Worm (Caenorhabditis elegans) whole organism, mixed stage, embryonic: ENCODE data around the gene srx-36.

Experiments used
- M03D4.4 ChIP-seq: sonication (generic microtip); optimal IDR thresholded peaks from 2 replicates; lab custom pipeline; 2017; ENCODE audit warnings: mild to moderate bottlenecking, missing genetic modification characterization, missing compliant biosample characterization
- bed-3 ChIP-seq: fragments of 200-800 bp; sonication (Bioruptor generic); optimal IDR thresholded peaks from 3 replicates; lab custom pipeline; 2018; ENCODE audit warnings: mild to moderate bottlenecking, missing genetic modification characterization, moderate library complexity, missing compliant biosample characterization
- blmp-1 ChIP-seq: fragments of 150-350 bp; optimal IDR thresholded peaks from 2 replicates; lab custom pipeline; 2014; ENCODE audit warnings: missing biosample characterization, missing genetic modification characterization
- ceh-39 ChIP-seq: fragments of 150-350 bp; optimal IDR thresholded peaks from 2 replicates; lab custom pipeline; 2014; ENCODE audit warnings: missing biosample characterization, missing genetic modification characterization
- ceh-43 ChIP-seq: fragments of 200-800 bp; sonication (Bioruptor generic); optimal IDR thresholded peaks from 2 replicates; lab custom pipeline; 2018; ENCODE audit warnings: mild to moderate bottlenecking, missing genetic modification characterization, moderate library complexity, missing compliant biosample characterization
- ceh-83 ChIP-seq: fragments of 200-800 bp; sonication (Bioruptor generic); optimal IDR thresholded peaks from 2 replicates; lab custom pipeline; 2018; ENCODE audit warnings: mild to moderate bottlenecking, missing genetic modification characterization, missing compliant biosample characterization
- ces-1 ChIP-seq: fragments of 150-350 bp; optimal IDR thresholded peaks from 2 replicates; lab custom pipeline; 2014; ENCODE audit warnings: missing biosample characterization, missing genetic modification reagents, missing genetic modification characterization
- cnd-1 ChIP-seq: fragments of 200-800 bp; sonication (Bioruptor generic); optimal IDR thresholded peaks from 2 replicates; lab custom pipeline; 2018; ENCODE audit warnings: mild to moderate bottlenecking, missing genetic modification characterization, missing compliant biosample characterization
- drap-1 ChIP-seq: fragments of 200-800 bp; sonication (Bioruptor generic); optimal IDR thresholded peaks from 3 replicates; lab custom pipeline; 2018; ENCODE audit warnings: mild to moderate bottlenecking, missing genetic modification characterization, missing compliant biosample characterization
- elt-1 ChIP-seq: sonication (generic microtip); optimal IDR thresholded peaks from 2 replicates; lab custom pipeline; 2017; ENCODE audit warnings: missing genetic modification characterization, mild to moderate bottlenecking, missing compliant biosample characterization, antibody characterized with exemption, moderate library complexity, borderline replicate concordance; ENCODE audit not compliant: insufficient read depth
- elt-3 ChIP-seq: fragments of 150-350 bp; optimal IDR thresholded peaks from 2 replicates; lab custom pipeline; 2014; ENCODE audit warnings: missing biosample characterization, missing genetic modification characterization
- flh-1 ChIP-seq: fragments of 200-800 bp; sonication (Bioruptor generic); optimal IDR thresholded peaks from 2 replicates; lab custom pipeline; 2018; ENCODE audit warnings: mild to moderate bottlenecking, missing genetic modification characterization, moderate library complexity, missing compliant biosample characterization
- ham-2 ChIP-seq: fragments of 200-800 bp; sonication (Bioruptor generic); optimal IDR thresholded peaks from 2 replicates; lab custom pipeline; 2018; ENCODE audit warnings: mild to moderate bottlenecking, missing genetic modification characterization, missing compliant biosample characterization
- hlh-1 ChIP-seq: fragments of 150-350 bp; optimal IDR thresholded peaks from 2 replicates; lab custom pipeline; 2014; ENCODE audit warnings: missing biosample characterization, missing genetic modification reagents, missing genetic modification characterization
- lin-13 ChIP-seq: fragments of 150-350 bp; optimal IDR thresholded peaks from 2 replicates; lab custom pipeline; 2014; ENCODE audit warnings: missing biosample characterization, missing genetic modification characterization
- lsy-2 ChIP-seq: fragments of 150-350 bp; optimal IDR thresholded peaks from 2 replicates; lab custom pipeline; 2014; ENCODE audit warnings: missing biosample characterization, missing genetic modification characterization
- mab-5 ChIP-seq: fragments of 150-350 bp; optimal IDR thresholded peaks from 2 replicates; lab custom pipeline; 2014; ENCODE audit warnings: missing biosample characterization, missing genetic modification characterization
- mep-1 ChIP-seq: fragments of 150-350 bp; optimal IDR thresholded peaks from 2 replicates; lab custom pipeline; 2017; ENCODE audit warnings: missing biosample characterization, missing genetic modification reagents, missing genetic modification characterization, inconsistent platforms
- mls-2 ChIP-seq: sonication (generic microtip); optimal IDR thresholded peaks from 2 replicates; lab custom pipeline; 2016; ENCODE audit warnings: mild to moderate bottlenecking, missing genetic modification characterization, moderate library complexity, missing compliant biosample characterization
- nhr-12 ChIP-seq: fragments of 150-350 bp; optimal IDR thresholded peaks from 2 replicates; lab custom pipeline; 2014; ENCODE audit warnings: missing biosample characterization, missing genetic modification characterization
- nhr-2 ChIP-seq: fragments of 150-350 bp; optimal IDR thresholded peaks from 2 replicates; lab custom pipeline; 2014; ENCODE audit warnings: missing biosample characterization, missing genetic modification characterization
- nhr-237 ChIP-seq: fragments of 150-350 bp; optimal IDR thresholded peaks from 2 replicates; lab custom pipeline; 2014; ENCODE audit warnings: missing biosample characterization, missing genetic modification characterization
- nhr-28 ChIP-seq: fragments of 150-350 bp; optimal IDR thresholded peaks from 2 replicates; lab custom pipeline; 2014; ENCODE audit warnings: missing biosample characterization, missing genetic modification characterization
- nhr-76 ChIP-seq: sonication (generic microtip); optimal IDR thresholded peaks from 2 replicates; lab custom pipeline; 2017; ENCODE audit warnings: missing biosample characterization, missing genetic modification characterization
- pha-4 ChIP-seq: fragments of 150-350 bp; optimal IDR thresholded peaks from 2 replicates; lab custom pipeline; 2018; ENCODE audit warnings: missing biosample characterization, missing genetic modification reagents, missing genetic modification characterization
- sem-2 ChIP-seq: fragments of 200-800 bp; sonication (Bioruptor generic); optimal IDR thresholded peaks from 2 replicates; lab custom pipeline; 2018; ENCODE audit warnings: mild to moderate bottlenecking, missing genetic modification characterization, missing compliant biosample characterization
- snpc-4 ChIP-seq: fragments of 150-350 bp; optimal IDR thresholded peaks from 2 replicates; lab custom pipeline; 2014; ENCODE audit warnings: missing biosample characterization, missing genetic modification characterization
- sptf-1 ChIP-seq: sonication (generic microtip); optimal IDR thresholded peaks from 2 replicates; lab custom pipeline; 2017; ENCODE audit warnings: mild to moderate bottlenecking, missing genetic modification characterization, moderate library complexity, missing compliant biosample characterization
- tbx-8 ChIP-seq: fragments of 200-800 bp; sonication (Bioruptor generic); optimal IDR thresholded peaks from 2 replicates; lab custom pipeline; 2018; ENCODE audit warnings: mild to moderate bottlenecking, missing genetic modification characterization, moderate library complexity, missing compliant biosample characterization
- unc-120 ChIP-seq: sonication (generic microtip); optimal IDR thresholded peaks from 2 replicates; lab custom pipeline; 2017; ENCODE audit warnings: missing genetic modification characterization, missing compliant biosample characterization; ENCODE audit not compliant: poor library complexity, severe bottlenecking
- unc-39 ChIP-seq: fragments of 150-350 bp; optimal IDR thresholded peaks from 2 replicates; lab custom pipeline; 2014; ENCODE audit warnings: missing biosample characterization, missing genetic modification characterization
- unc-62 ChIP-seq: fragments of 150-350 bp; optimal IDR thresholded peaks from 2 replicates; lab custom pipeline; 2014; ENCODE audit warnings: missing biosample characterization, missing genetic modification reagents, missing genetic modification characterization
- zip-8 ChIP-seq: fragments of 150-350 bp; optimal IDR thresholded peaks from 2 replicates; lab custom pipeline; 2014; ENCODE audit warnings: missing biosample characterization, missing genetic modification characterization
- ztf-11 ChIP-seq: fragments of 150-350 bp; optimal IDR thresholded peaks from 2 replicates; lab custom pipeline; 2014; ENCODE audit warnings: missing biosample characterization, missing genetic modification characterization

The srx-36 gene

DNA sequence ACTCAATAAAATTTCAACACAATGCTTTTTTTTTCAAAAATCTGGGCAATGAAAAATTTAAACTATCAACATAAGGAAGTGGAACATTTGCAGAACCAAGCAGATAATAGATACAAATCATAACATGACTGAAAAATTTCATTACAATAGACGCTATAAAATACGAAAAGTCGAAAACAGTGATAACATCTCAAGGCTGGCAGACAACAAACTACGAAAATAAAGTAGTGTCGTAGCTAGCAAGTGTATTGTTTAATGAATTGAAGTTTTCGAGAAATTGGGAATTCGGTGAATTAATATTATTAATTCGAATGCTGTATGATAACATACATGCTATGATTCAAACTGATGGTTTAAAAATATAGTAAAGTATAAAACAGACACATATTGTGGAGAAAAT lies 34.1 kb downstream of the srx-36 start:
- TF ChIP-seq mep-1 (tag; lab: Kevin White, UChicago) (no peak), lin-13 (tag; lab: Kevin White, UChicago) (no peak), M03D4.4 (tag; lab: Kevin White, UChicago) (no peak), ceh-83 (GFP tag; lab: Kevin White, UChicago) (no peak), pha-4 (no peak), blmp-1 (tag; lab: Kevin White, UChicago) (no peak), unc-39 (tag; lab: Kevin White, UChicago) (no peak), ham-2 (no peak), cnd-1 (tag; lab: Kevin White, UChicago) (no peak), nhr-76 (tag; lab: Kevin White, UChicago) (no peak), nhr-237 (tag; lab: Kevin White, UChicago) (no peak), ces-1 (GFP tag; lab: Kevin White, UChicago) (no peak), flh-1 (GFP tag; lab: Kevin White, UChicago) (no peak), sptf-1 (tag; lab: Kevin White, UChicago) (no peak), tbx-8 (GFP tag; lab: Kevin White, UChicago) (no peak), mab-5 (no peak), zip-8 (no peak), unc-120 (tag; lab: Kevin White, UChicago) (no peak), bed-3 (GFP tag; lab: Kevin White, UChicago) (no peak)

- TF ChIP-seq nhr-237 (tag; lab: Kevin White, UChicago) (no peak), mep-1 (tag; lab: Kevin White, UChicago) (no peak), ztf-11 (tag; lab: Kevin White, UChicago) (no peak), unc-62 (no peak), hlh-1 (no peak), ceh-39 (no peak), M03D4.4 (tag; lab: Kevin White, UChicago) (no peak), nhr-28 (tag; lab: Kevin White, UChicago) (no peak), lin-13 (tag; lab: Kevin White, UChicago) (no peak), drap-1 (GFP tag; lab: Kevin White, UChicago) (no peak), lsy-2 (tag; lab: Kevin White, UChicago) (no peak)
- TF ChIP-seq, all 35 proteins: peak for 0
Measured at ce11 chrV:7096129-7096730, 34.6 kb downstream of the srx-36 start.

DNA sequence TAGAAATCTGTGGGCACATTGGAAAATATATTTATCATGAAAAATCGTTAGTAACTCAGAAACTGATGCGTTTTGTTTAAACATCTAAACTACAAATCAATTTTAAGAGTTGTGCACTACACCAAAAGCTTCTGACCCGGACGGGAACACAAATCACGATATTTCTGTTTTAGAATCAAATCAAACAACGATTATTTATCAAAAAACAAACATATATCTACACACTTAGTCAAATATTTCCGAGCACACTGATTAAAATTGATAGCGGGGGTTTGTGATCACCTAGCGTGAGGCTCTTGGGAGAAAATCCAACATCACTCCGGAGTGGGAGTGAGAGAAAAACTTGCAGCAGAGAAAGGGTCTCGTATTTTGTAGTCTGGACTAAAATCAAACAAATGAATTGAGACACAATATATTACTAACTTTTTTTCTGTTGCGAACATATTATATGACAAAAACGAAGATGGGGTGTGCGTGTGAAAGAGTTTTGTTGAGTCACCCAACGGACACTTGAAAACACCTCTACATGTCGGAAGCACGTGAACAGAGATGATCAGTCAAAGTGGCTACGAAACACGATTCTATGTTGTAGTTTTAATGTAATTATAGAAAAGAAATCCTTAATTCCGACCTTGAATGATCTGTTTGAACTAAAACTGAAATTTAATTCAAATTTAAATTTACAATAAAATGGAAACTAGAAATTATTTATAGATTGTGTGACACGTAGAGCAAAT lies 35.5 kb downstream of the srx-36 start:
- TF ChIP-seq nhr-12 (tag; lab: Kevin White, UChicago): no peak
- TF ChIP-seq ceh-83 (GFP tag; lab: Kevin White, UChicago): no peak
- TF ChIP-seq nhr-2 (tag; lab: Kevin White, UChicago): no peak
- no peak for TF ChIP-seq unc-39 (tag; lab: Kevin White, UChicago)
- TF ChIP-seq sem-2 (GFP tag; lab: Kevin White, UChicago): no peak
- no peak for TF ChIP-seq unc-120 (tag; lab: Kevin White, UChicago)
- no peak for TF ChIP-seq M03D4.4 (tag; lab: Kevin White, UChicago)
- no peak for TF ChIP-seq unc-62
- TF ChIP-seq snpc-4 (tag; lab: Kevin White, UChicago): no peak
- no peak for TF ChIP-seq lin-13 (tag; lab: Kevin White, UChicago)
- no peak for TF ChIP-seq ces-1 (GFP tag; lab: Kevin White, UChicago)
- no peak for TF ChIP-seq hlh-1
- no peak for TF ChIP-seq blmp-1 (tag; lab: Kevin White, UChicago)
- no peak for TF ChIP-seq flh-1 (GFP tag; lab: Kevin White, UChicago)
- TF ChIP-seq zip-8: no peak
- TF ChIP-seq ham-2: no peak
- no peak for TF ChIP-seq sptf-1 (tag; lab: Kevin White, UChicago)

DNA sequence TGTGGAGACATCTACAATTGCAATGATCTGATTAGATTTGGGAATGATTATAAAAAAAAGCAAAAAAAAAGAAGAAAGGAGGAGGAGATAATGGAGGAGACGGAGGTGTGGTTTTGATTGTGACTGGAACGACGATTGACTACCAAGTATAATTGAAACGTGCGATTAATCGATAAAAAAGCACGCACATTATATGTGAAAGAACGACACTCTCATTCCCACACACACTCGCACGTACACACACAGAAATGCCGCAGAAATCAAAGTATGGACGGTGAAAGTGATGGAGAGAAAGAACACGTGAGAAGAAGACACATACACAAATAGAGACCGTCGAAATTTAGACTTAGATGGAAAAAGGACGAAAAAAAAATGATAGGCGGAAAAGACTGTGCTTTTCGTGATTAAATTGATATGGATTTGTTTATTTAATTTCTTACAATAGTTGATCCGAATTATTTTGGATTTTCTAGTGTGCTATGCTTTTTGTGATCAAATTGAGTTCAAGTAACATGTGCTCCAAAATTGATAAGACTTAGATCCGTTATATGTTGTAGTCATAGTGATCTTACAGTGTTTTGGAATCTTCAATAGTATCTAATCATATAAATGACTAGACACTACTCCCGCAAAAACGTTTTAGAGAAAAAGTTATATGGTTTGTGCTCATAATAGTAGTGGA lies 37.0 kb downstream of the srx-36 start, which contains the start of gene nhr-135:
nhr-135 (minus strand) TSS at position 51 of the 682 bp plus-strand sequence.
- no peak for TF ChIP-seq nhr-28 (tag; lab: Kevin White, UChicago)
- TF ChIP-seq elt-3 (tag; lab: Kevin White, UChicago): no peak
- no peak for TF ChIP-seq nhr-2 (tag; lab: Kevin White, UChicago)
- no peak for TF ChIP-seq blmp-1 (tag; lab: Kevin White, UChicago)
- TF ChIP-seq unc-39 (tag; lab: Kevin White, UChicago): no peak
- TF ChIP-seq ceh-83 (GFP tag; lab: Kevin White, UChicago): no peak
- no peak for TF ChIP-seq bed-3 (GFP tag; lab: Kevin White, UChicago)
- TF ChIP-seq zip-8: no peak
- no peak for TF ChIP-seq hlh-1
- no peak for TF ChIP-seq mls-2 (tag; lab: Kevin White, UChicago)
- no peak for TF ChIP-seq lsy-2 (tag; lab: Kevin White, UChicago)
- TF ChIP-seq lin-13 (tag; lab: Kevin White, UChicago): no peak
- no peak for TF ChIP-seq sptf-1 (tag; lab: Kevin White, UChicago)
- TF ChIP-seq elt-1 (tag; lab: Kevin White, UChicago): no peak
- no peak for TF ChIP-seq cnd-1 (tag; lab: Kevin White, UChicago)
- TF ChIP-seq ceh-39: no peak
- no peak for TF ChIP-seq nhr-12 (tag; lab: Kevin White, UChicago)
- no peak for TF ChIP-seq drap-1 (GFP tag; lab: Kevin White, UChicago)
- TF ChIP-seq ces-1 (GFP tag; lab: Kevin White, UChicago): no peak
- no peak for TF ChIP-seq ceh-43 (GFP tag; lab: Kevin White, UChicago)
